Worm (Caenorhabditis elegans) whole organism, L1 larva: Measurements from ENCODE around the gene lmtr-2.

Experiments used
- C34B4.2 ChIP-seq: sonication (generic microtip); optimal IDR thresholded peaks from 2 replicates; lab custom pipeline; 2017; ENCODE audit warnings: mild to moderate bottlenecking, missing genetic modification characterization, missing compliant biosample characterization
- Y116A8C.19 ChIP-seq: sonication (generic microtip); optimal IDR thresholded peaks from 2 replicates; lab custom pipeline; 2016; ENCODE audit warnings: missing compliant biosample characterization, missing genetic modification characterization, borderline replicate concordance
- aha-1 ChIP-seq: fragments of 150-350 bp; optimal IDR thresholded peaks from 2 replicates; lab custom pipeline; 2014; ENCODE audit warnings: missing biosample characterization, missing genetic modification characterization
- alr-1 ChIP-seq: fragments of 200-800 bp; sonication (Bioruptor generic); optimal IDR thresholded peaks from 2 replicates; lab custom pipeline; 2018; ENCODE audit warnings: borderline replicate concordance, mild to moderate bottlenecking, missing genetic modification characterization, missing compliant biosample characterization
- ama-1 ChIP-seq: fragments of 150-350 bp; optimal IDR thresholded peaks from 2 replicates; lab custom pipeline; 2014
- ceh-8 ChIP-seq: fragments of 200-800 bp; sonication (Bioruptor generic); optimal IDR thresholded peaks from 2 replicates; lab custom pipeline; 2018; ENCODE audit warnings: mild to moderate bottlenecking, missing genetic modification characterization, moderate library complexity, missing compliant biosample characterization
- ceh-82 ChIP-seq, 3 experiments: fragments of 150-350 bp in 1 of 3; sonication (generic microtip) in 2 of 3; optimal IDR thresholded peaks; 2 replicates each; lab custom pipeline; 2014 to 2017; ENCODE audit warnings: missing biosample characterization in 3 of 3, missing genetic modification characterization in 3 of 3
- ceh-88 ChIP-seq: fragments of 200-800 bp; sonication (Bioruptor generic); IDR thresholded peaks from 2 replicates; pipeline ENCODE4 v1.3.6; 2022; ENCODE audit warnings: missing genetic modification characterization, missing compliant biosample characterization
- ces-1 ChIP-seq: fragments of 150-350 bp; optimal IDR thresholded peaks from 2 replicates; lab custom pipeline; 2014; ENCODE audit warnings: missing biosample characterization, missing genetic modification reagents, missing genetic modification characterization
- dpl-1 ChIP-seq, 3 experiments: fragments of 150-350 bp in 2 of 3; sonication (generic microtip) in 1 of 3; optimal IDR thresholded peaks; 2 replicates each; lab custom pipeline; 2014 to 2017; ENCODE audit warnings: missing biosample characterization in 3 of 3, missing genetic modification characterization in 3 of 3, missing genetic modification reagents in 3 of 3
- egl-27 ChIP-seq, 2 experiments: fragments of 150-350 bp in 1 of 2; sonication (generic microtip); optimal IDR thresholded peaks; 3 replicates each; lab custom pipeline; 2017 to 2018; ENCODE audit warnings: missing biosample characterization in 2 of 2, missing genetic modification characterization in 2 of 2, missing genetic modification reagents in 2 of 2
- elt-3 ChIP-seq, 6 experiments: fragments of 150-350 bp in 1 of 6; sonication (generic microtip); optimal IDR thresholded peaks; 2 replicates each; lab custom pipeline; 2017 to 2018; ENCODE audit warnings: missing biosample characterization in 6 of 6, missing genetic modification characterization in 6 of 6, inconsistent platforms in 1 of 6
- ets-5 ChIP-seq: fragments of 200-800 bp; sonication (Bioruptor generic); IDR thresholded peaks from 2 replicates; pipeline ENCODE4 v1.3.6; 2022; ENCODE audit warnings: missing genetic modification characterization, missing compliant biosample characterization
- fkh-10 ChIP-seq: sonication (generic microtip); optimal IDR thresholded peaks from 2 replicates; lab custom pipeline; 2017; ENCODE audit warnings: missing biosample characterization, missing genetic modification reagents, missing genetic modification characterization
- fkh-4 ChIP-seq: sonication (generic microtip); optimal IDR thresholded peaks from 2 replicates; lab custom pipeline; 2016; ENCODE audit warnings: missing compliant biosample characterization, missing genetic modification characterization, borderline replicate concordance
- fos-1 ChIP-seq: fragments of 150-350 bp; optimal IDR thresholded peaks from 2 replicates; lab custom pipeline; 2014; ENCODE audit warnings: missing biosample characterization, missing genetic modification characterization
- irx-1 ChIP-seq: sonication (generic microtip); optimal IDR thresholded peaks from 2 replicates; lab custom pipeline; 2016; ENCODE audit warnings: missing genetic modification characterization, missing compliant biosample characterization
- jun-1 ChIP-seq: fragments of 150-350 bp; optimal IDR thresholded peaks from 2 replicates; lab custom pipeline; 2014; ENCODE audit warnings: missing biosample characterization, missing genetic modification reagents, missing genetic modification characterization
- lin-13 ChIP-seq: fragments of 150-350 bp; optimal IDR thresholded peaks from 2 replicates; lab custom pipeline; 2014; ENCODE audit warnings: missing biosample characterization, missing genetic modification reagents, missing genetic modification characterization
- lin-14 ChIP-seq: fragments of 200-800 bp; sonication (Bioruptor generic); optimal IDR thresholded peaks from 2 replicates; lab custom pipeline; 2018; ENCODE audit warnings: mild to moderate bottlenecking, missing genetic modification characterization, moderate library complexity, missing compliant biosample characterization
- lin-15B ChIP-seq: fragments of 150-350 bp; sonication (generic microtip); optimal IDR thresholded peaks from 3 replicates; lab custom pipeline; 2014; ENCODE audit warnings: missing biosample characterization, missing genetic modification characterization
- lin-35 ChIP-seq, 2 experiments: fragments of 150-350 bp; optimal IDR thresholded peaks; 2 replicates each; lab custom pipeline; 2014; ENCODE audit warnings: missing biosample characterization in 2 of 2, missing genetic modification characterization in 2 of 2, missing genetic modification reagents in 2 of 2
- lin-39 ChIP-seq: fragments of 150-350 bp; optimal IDR thresholded peaks from 2 replicates; lab custom pipeline; 2014; ENCODE audit warnings: missing biosample characterization, missing genetic modification reagents, missing genetic modification characterization
- lsy-2 ChIP-seq, 2 experiments: fragments of 150-350 bp; optimal IDR thresholded peaks; 2 replicates each; lab custom pipeline; 2014; ENCODE audit warnings: missing biosample characterization in 2 of 2, missing genetic modification characterization in 2 of 2
- mef-2 ChIP-seq: fragments of 150-350 bp; optimal IDR thresholded peaks from 2 replicates; lab custom pipeline; 2014; ENCODE audit warnings: missing biosample characterization, missing genetic modification characterization
- mep-1 ChIP-seq: fragments of 150-350 bp; optimal IDR thresholded peaks from 2 replicates; lab custom pipeline; 2014; ENCODE audit warnings: missing biosample characterization, missing genetic modification characterization
- nhr-11 ChIP-seq: fragments of 150-350 bp; optimal IDR thresholded peaks from 2 replicates; lab custom pipeline; 2014; ENCODE audit warnings: missing biosample characterization, missing genetic modification characterization
- nhr-12 ChIP-seq: sonication (generic microtip); optimal IDR thresholded peaks from 2 replicates; lab custom pipeline; 2017; ENCODE audit warnings: missing biosample characterization, missing genetic modification characterization
- nhr-47 ChIP-seq: sonication (generic microtip); optimal IDR thresholded peaks from 2 replicates; lab custom pipeline; 2016; ENCODE audit warnings: mild to moderate bottlenecking, missing genetic modification characterization, moderate library complexity, missing compliant biosample characterization
- nhr-71 ChIP-seq: sonication (generic microtip); optimal IDR thresholded peaks from 2 replicates; lab custom pipeline; 2016; ENCODE audit warnings: mild to moderate bottlenecking, missing genetic modification characterization, moderate library complexity, missing compliant biosample characterization
- nhr-76 ChIP-seq: sonication (generic microtip); optimal IDR thresholded peaks from 2 replicates; lab custom pipeline; 2017; ENCODE audit warnings: missing biosample characterization, missing genetic modification characterization
- nhr-77 ChIP-seq: fragments of 150-350 bp; optimal IDR thresholded peaks from 2 replicates; lab custom pipeline; 2014; ENCODE audit warnings: missing biosample characterization, missing genetic modification characterization
- nhr-84 ChIP-seq: sonication (generic microtip); optimal IDR thresholded peaks from 2 replicates; lab custom pipeline; 2017; ENCODE audit warnings: missing biosample characterization, missing genetic modification characterization
- nhr-85 ChIP-seq: sonication (generic microtip); peaks from one replicate; lab custom pipeline; 2016; ENCODE audit warnings: missing genetic modification characterization, inconsistent platforms, missing compliant biosample characterization
- rnt-1 ChIP-seq: sonication (generic microtip); optimal IDR thresholded peaks from 2 replicates; lab custom pipeline; 2016; ENCODE audit warnings: mild to moderate bottlenecking, missing genetic modification characterization, moderate library complexity, missing compliant biosample characterization
- snu-23 ChIP-seq: sonication (generic microtip); optimal IDR thresholded peaks from 2 replicates; lab custom pipeline; 2016; ENCODE audit warnings: missing genetic modification characterization, missing compliant biosample characterization
- sox-4 ChIP-seq: sonication (generic microtip); optimal IDR thresholded peaks from 2 replicates; lab custom pipeline; 2016; ENCODE audit warnings: missing genetic modification characterization, missing compliant biosample characterization
- swsn-7 ChIP-seq: sonication (generic microtip); optimal IDR thresholded peaks from 2 replicates; lab custom pipeline; 2016; ENCODE audit warnings: missing genetic modification characterization, missing compliant biosample characterization
- unc-130 ChIP-seq: fragments of 150-350 bp; optimal IDR thresholded peaks from 2 replicates; lab custom pipeline; 2017; ENCODE audit warnings: missing biosample characterization, missing genetic modification characterization, inconsistent platforms
- unc-30 ChIP-seq: sonication (generic microtip); optimal IDR thresholded peaks from 2 replicates; lab custom pipeline; 2017; ENCODE audit warnings: missing biosample characterization, missing genetic modification characterization
- unc-62 ChIP-seq: fragments of 150-350 bp; optimal IDR thresholded peaks from 2 replicates; lab custom pipeline; 2014; ENCODE audit warnings: missing biosample characterization, missing genetic modification reagents, missing genetic modification characterization
- unc-86 ChIP-seq: sonication (generic microtip); optimal IDR thresholded peaks from 2 replicates; lab custom pipeline; 2016; ENCODE audit warnings: missing genetic modification characterization, missing compliant biosample characterization
- vab-15 ChIP-seq: sonication (generic microtip); optimal IDR thresholded peaks from 2 replicates; lab custom pipeline; 2017; ENCODE audit warnings: missing genotype, mild to moderate bottlenecking, missing genetic modification characterization, missing compliant biosample characterization
- xbp-1 ChIP-seq: sonication (generic microtip); optimal IDR thresholded peaks from 2 replicates; lab custom pipeline; 2016; ENCODE audit warnings: missing genetic modification characterization, missing compliant biosample characterization
- zag-1 ChIP-seq: fragments of 150-350 bp; optimal IDR thresholded peaks from 2 replicates; lab custom pipeline; 2014; ENCODE audit warnings: missing biosample characterization, missing genetic modification characterization
- zip-4 ChIP-seq: fragments of 200-800 bp; sonication (Bioruptor generic); optimal IDR thresholded peaks from 2 replicates; lab custom pipeline; 2018; ENCODE audit warnings: mild to moderate bottlenecking, missing genetic modification characterization, moderate library complexity, missing compliant biosample characterization
- ztf-4 ChIP-seq: fragments of 150-350 bp; optimal IDR thresholded peaks from 2 replicates; lab custom pipeline; 2014; ENCODE audit warnings: missing biosample characterization, missing genetic modification characterization

lmtr-2 gene

DNA sequence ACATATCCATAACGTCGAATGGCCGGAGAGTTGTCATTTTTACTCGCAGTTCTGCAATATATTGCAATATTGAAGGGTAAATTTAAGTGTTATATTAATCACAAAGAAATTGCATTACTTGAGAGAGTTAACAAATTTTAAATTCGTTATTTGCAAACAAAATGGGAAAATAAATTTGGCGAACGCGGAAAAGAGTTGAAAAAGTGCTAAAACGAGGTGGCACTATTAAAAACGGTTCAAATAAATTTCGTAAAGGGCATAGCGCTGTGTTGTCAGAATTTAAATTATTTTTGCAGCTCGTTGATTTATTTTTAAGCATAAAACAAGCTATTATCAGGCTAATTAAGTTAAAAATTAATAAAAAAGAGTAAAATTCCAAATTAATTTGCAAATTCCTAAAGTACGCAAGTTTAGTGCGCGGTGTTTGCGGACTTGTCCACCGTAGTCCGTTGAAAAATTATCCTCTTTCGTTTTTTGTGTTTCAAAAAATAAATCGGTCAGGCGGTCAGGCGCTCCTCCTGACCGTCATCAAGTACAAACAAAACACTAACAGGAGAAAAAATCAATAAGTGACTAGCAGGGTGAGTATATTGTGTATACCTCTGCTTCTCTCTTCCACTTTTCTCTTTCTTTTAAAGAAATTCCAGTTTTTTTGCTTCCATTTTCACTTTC lies 27.4 kb downstream of the lmtr-2 start, which contains the start of the genes natb-1 and abhd-12 (continued):
- TF ChIP-seq Y116A8C.19 (no peak), C34B4.2 (no peak), nhr-12 (tag; lab: Kevin White, UChicago) (no peak), unc-30 (tag; lab: Kevin White, UChicago) (no peak), zip-4 (GFP tag; lab: Kevin White, UChicago) (no peak)

DNA sequence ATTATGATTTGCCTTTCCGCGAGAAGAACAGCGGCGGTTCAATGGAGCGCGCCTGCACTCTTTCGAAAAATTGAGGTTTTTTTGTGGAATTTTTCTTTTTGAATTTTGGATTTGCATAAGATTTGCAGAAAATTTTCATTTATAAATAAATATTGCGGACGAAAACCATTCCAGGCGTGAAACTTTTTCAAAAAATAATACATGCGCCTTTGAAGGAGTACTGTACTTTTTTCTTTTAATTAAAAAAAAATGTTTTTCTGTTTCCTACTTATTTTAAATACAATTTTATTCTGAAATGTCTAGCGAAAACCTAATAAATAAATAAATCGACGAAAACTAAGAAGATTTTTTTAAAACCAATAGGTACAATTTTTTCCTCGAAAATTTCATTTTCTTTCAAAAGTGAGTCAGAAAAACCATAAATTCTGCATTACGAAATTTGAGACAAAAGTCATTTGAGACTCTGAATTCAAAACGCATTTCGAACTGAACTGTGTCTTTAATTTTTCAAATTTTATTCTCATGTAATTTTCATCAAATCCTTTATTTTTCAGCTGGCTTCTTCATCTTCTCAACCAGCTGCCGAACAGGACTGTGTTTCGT lies 29.8 kb downstream of the lmtr-2 start, which contains the start of gene F26D11.1:
TSS of gene F26D11.1 (plus strand) at position 553 of the 603 bp plus-strand sequence.
- TF ChIP-seq dpl-1 (GFP tag; optimal IDR thresholded peaks at IDR 0.05; lab: Kevin White, UChicago): peak in 1 of 3 experiments; percentile 3
- no peak for TF ChIP-seq nhr-71
- no peak for TF ChIP-seq unc-62 (GFP tag; lab: Kevin White, UChicago)
- no peak for TF ChIP-seq mep-1 (tag; lab: Kevin White, UChicago)
- no peak for TF ChIP-seq ceh-8
- TF ChIP-seq nhr-11: no peak
- peak in 1 of 2 experiments; percentile 8 for TF ChIP-seq lin-35 (GFP tag; optimal IDR thresholded peaks at IDR 0.05; lab: Kevin White, UChicago)
- peak in 1 of 6 experiments; percentile 16 for TF ChIP-seq elt-3 (tag; optimal IDR thresholded peaks at IDR 0.05; lab: Kevin White, UChicago)
- TF ChIP-seq lsy-2 (tag; optimal IDR thresholded peaks at IDR 0.05; lab: Kevin White, UChicago): no peak
- no peak for TF ChIP-seq lin-15B (tag; lab: Kevin White, UChicago)

DNA sequence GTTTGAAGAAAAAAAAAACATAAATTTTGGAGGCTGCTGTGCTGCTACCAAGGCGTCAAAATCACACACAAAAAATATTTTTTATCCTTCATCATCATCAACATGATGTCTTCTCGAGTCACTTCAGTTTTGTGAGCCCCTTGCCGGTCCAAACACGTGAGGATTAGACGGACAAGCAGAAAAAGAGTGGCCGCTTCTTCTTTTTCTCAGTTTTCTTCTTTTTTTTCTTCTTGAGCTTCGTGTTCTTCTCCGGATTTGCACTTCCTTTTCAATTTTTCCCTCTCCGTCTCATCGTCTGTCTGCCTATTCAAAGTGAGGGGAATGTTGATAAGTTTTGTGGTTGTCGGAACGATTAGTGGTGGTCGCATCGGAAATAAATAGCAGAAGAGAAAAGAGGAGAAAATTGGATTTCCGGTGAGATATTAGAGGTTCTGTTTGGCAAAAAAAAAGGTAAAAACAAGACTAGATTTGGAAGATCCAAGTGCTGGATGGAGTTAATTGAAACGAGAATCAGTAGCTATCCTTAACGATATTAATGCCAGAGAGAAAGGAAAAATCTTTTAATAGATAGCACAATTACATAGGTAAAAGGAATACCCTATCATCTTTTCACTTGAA lies 30.4 kb downstream of the lmtr-2 start:
- TF ChIP-seq ets-5 (no peak), unc-86 (tag; lab: Kevin White, UChicago) (no peak), irx-1 (no peak), ztf-4 (tag; lab: Kevin White, UChicago) (no peak), nhr-77 (tag; lab: Kevin White, UChicago) (no peak), fos-1 (tag; lab: Kevin White, UChicago) (no peak), elt-3 (tag; optimal IDR thresholded peaks at IDR 0.05; lab: Kevin White, UChicago) (no peak), ceh-82 (tag; optimal IDR thresholded peaks at IDR 0.05; lab: Kevin White, UChicago) (peak in 1 of 3 experiments; percentile 7), lin-13 (GFP tag; lab: Kevin White, UChicago) (no peak), rnt-1 (tag; lab: Kevin White, UChicago) (peak; percentile 8), nhr-71 (peak; percentile 24), nhr-76 (tag; lab: Kevin White, UChicago) (no peak), nhr-12 (tag; lab: Kevin White, UChicago) (no peak), lin-39 (no peak), sox-4 (tag; lab: Kevin White, UChicago) (no peak), fkh-10 (GFP tag; lab: Kevin White, UChicago) (peak; percentile 65), mef-2 (tag; lab: Kevin White, UChicago) (no peak), swsn-7 (no peak), mep-1 (tag; lab: Kevin White, UChicago) (peak; percentile 32), lin-35 (GFP tag; optimal IDR thresholded peaks at IDR 0.05; lab: Kevin White, UChicago) (no peak), egl-27 (tag; optimal IDR thresholded peaks at IDR 0.05; lab: Kevin White, UChicago) (peak in 1 of 2 experiments; percentile 2), dpl-1 (GFP tag; optimal IDR thresholded peaks at IDR 0.05; lab: Kevin White, UChicago) (peak in 1 of 3 experiments; percentile 1), ceh-88 (GFP tag; lab: Robert Waterston, UW) (no peak), jun-1 (tag; lab: Kevin White, UChicago) (no peak), lin-14 (GFP tag; lab: Kevin White, UChicago) (peak; percentile 89), aha-1 (no peak), snu-23 (GFP tag; lab: Kevin White, UChicago) (no peak), ces-1 (GFP tag; lab: Kevin White, UChicago) (no peak), nhr-47 (tag; lab: Kevin White, UChicago) (peak; percentile 4), vab-15 (tag; lab: Kevin White, UChicago) (no peak), unc-130 (tag; lab: Kevin White, UChicago) (no peak), fkh-4 (tag; lab: Kevin White, UChicago) (no peak), nhr-85 (no peak), alr-1 (tag; lab: Kevin White, UChicago) (no peak), nhr-84 (no peak), ama-1 (lab: Kevin White, UChicago) (no peak), zag-1 (no peak), xbp-1 (tag; lab: Kevin White, UChicago) (no peak)
